Worm (Caenorhabditis elegans) whole organism, L3 larva: ENCODE measurements around the gene BE10.3.

Source experiments
- R02D3.7 ChIP-seq: fragments of 150-350 bp; optimal IDR thresholded peaks from 2 replicates; lab custom pipeline; 2014; ENCODE audit warnings: missing biosample characterization, missing genetic modification characterization
- ama-1 ChIP-seq: fragments of 150-350 bp; optimal IDR thresholded peaks from 2 replicates; lab custom pipeline; 2018
- ceh-16 ChIP-seq: sonication (generic microtip); optimal IDR thresholded peaks from 2 replicates; lab custom pipeline; 2017; ENCODE audit warnings: missing biosample characterization, missing genetic modification characterization
- ceh-28 ChIP-seq: fragments of 150-350 bp; optimal IDR thresholded peaks from 2 replicates; lab custom pipeline; 2014; ENCODE audit warnings: missing biosample characterization, missing genetic modification reagents, missing genetic modification characterization
- egl-27 ChIP-seq: sonication (generic microtip); optimal IDR thresholded peaks from 4 replicates; lab custom pipeline; 2017; ENCODE audit warnings: missing biosample characterization, missing genetic modification reagents, missing genetic modification characterization
- egl-5 ChIP-seq: fragments of 150-350 bp; optimal IDR thresholded peaks from 2 replicates; lab custom pipeline; 2017; ENCODE audit warnings: missing biosample characterization, missing genetic modification reagents, missing genetic modification characterization, inconsistent platforms
- elt-1 ChIP-seq: fragments of 150-350 bp; optimal IDR thresholded peaks from 2 replicates; lab custom pipeline; 2014; ENCODE audit warnings: missing biosample characterization, missing genetic modification characterization
- elt-3 ChIP-seq, 3 experiments: fragments of 150-350 bp in 1 of 3; sonication (generic microtip) in 2 of 3; optimal IDR thresholded peaks; 2 replicates in 2 of 3; 4 replicates in 1 of 3; lab custom pipeline; 2014 to 2017; ENCODE audit warnings: missing biosample characterization in 3 of 3, missing genetic modification characterization in 3 of 3
- eor-1 ChIP-seq, 2 experiments: fragments of 150-350 bp; optimal IDR thresholded peaks; 2 replicates each; lab custom pipeline; 2014 to 2018; ENCODE audit warnings: missing biosample characterization in 2 of 2, missing genetic modification characterization in 2 of 2
- fkh-10 ChIP-seq: sonication (generic microtip); optimal IDR thresholded peaks from 2 replicates; lab custom pipeline; 2017; ENCODE audit warnings: missing biosample characterization, missing genetic modification reagents, missing genetic modification characterization
- fkh-2 ChIP-seq: fragments of 150-350 bp; optimal IDR thresholded peaks from 2 replicates; lab custom pipeline; 2014; ENCODE audit warnings: missing biosample characterization, missing genetic modification reagents, missing genetic modification characterization
- hmg-11 ChIP-seq: sonication (generic microtip); optimal IDR thresholded peaks from 2 replicates; lab custom pipeline; 2016; ENCODE audit warnings: missing genetic modification characterization, missing compliant biosample characterization
- jun-1 ChIP-seq: fragments of 150-350 bp; optimal IDR thresholded peaks from 2 replicates; lab custom pipeline; 2014; ENCODE audit warnings: missing biosample characterization, missing genetic modification reagents, missing genetic modification characterization
- lin-15B ChIP-seq: fragments of 150-350 bp; optimal IDR thresholded peaks from 2 replicates; lab custom pipeline; 2014; ENCODE audit warnings: missing biosample characterization, missing genetic modification characterization
- lin-39 ChIP-seq: fragments of 150-350 bp; optimal IDR thresholded peaks from 2 replicates; lab custom pipeline; 2018; ENCODE audit warnings: missing biosample characterization, missing genetic modification reagents, missing genetic modification characterization
- mdl-1 ChIP-seq: fragments of 150-350 bp; optimal IDR thresholded peaks from 2 replicates; lab custom pipeline; 2014; ENCODE audit warnings: missing biosample characterization, missing genetic modification characterization
- mml-1 ChIP-seq: fragments of 150-350 bp; sonication (generic microtip); optimal IDR thresholded peaks from 3 replicates; lab custom pipeline; 2014; ENCODE audit warnings: missing biosample characterization, missing genetic modification characterization
- nfya-1 ChIP-seq: sonication (generic microtip); optimal IDR thresholded peaks from 2 replicates; lab custom pipeline; 2017; ENCODE audit warnings: missing genetic modification characterization, mild to moderate bottlenecking, missing compliant biosample characterization, antibody characterized with exemption, moderate library complexity; ENCODE audit not compliant: insufficient read depth
- nhr-11 ChIP-seq: fragments of 150-350 bp; optimal IDR thresholded peaks from 2 replicates; lab custom pipeline; 2014; ENCODE audit warnings: missing biosample characterization, missing genetic modification characterization
- nhr-12 ChIP-seq: fragments of 150-350 bp; optimal IDR thresholded peaks from 2 replicates; lab custom pipeline; 2014; ENCODE audit warnings: missing biosample characterization, missing genetic modification characterization
- nhr-23 ChIP-seq: fragments of 150-350 bp; optimal IDR thresholded peaks from 2 replicates; lab custom pipeline; 2014; ENCODE audit warnings: missing biosample characterization, missing genetic modification reagents, missing genetic modification characterization
- nhr-237 ChIP-seq: fragments of 150-350 bp; optimal IDR thresholded peaks from 2 replicates; lab custom pipeline; 2014; ENCODE audit warnings: missing biosample characterization, missing genetic modification characterization
- nhr-25 ChIP-seq: sonication (generic microtip); optimal IDR thresholded peaks from 2 replicates; lab custom pipeline; 2017; ENCODE audit warnings: missing biosample characterization, missing genetic modification characterization
- nhr-28 ChIP-seq: fragments of 150-350 bp; optimal IDR thresholded peaks from 2 replicates; lab custom pipeline; 2014; ENCODE audit warnings: missing biosample characterization, missing genetic modification characterization
- nhr-43 ChIP-seq: sonication (generic microtip); optimal IDR thresholded peaks from 2 replicates; lab custom pipeline; 2016; ENCODE audit warnings: mild to moderate bottlenecking, missing genetic modification characterization, missing compliant biosample characterization; ENCODE audit not compliant: poor library complexity, severe bottlenecking
- nhr-76 ChIP-seq: fragments of 150-350 bp; sonication (generic microtip); optimal IDR thresholded peaks from 5 replicates; lab custom pipeline; 2014; ENCODE audit warnings: missing biosample characterization, missing genetic modification characterization
- nhr-77 ChIP-seq: fragments of 150-350 bp; optimal IDR thresholded peaks from 2 replicates; lab custom pipeline; 2014; ENCODE audit warnings: missing biosample characterization, missing genetic modification characterization
- snpc-4 ChIP-seq: fragments of 150-350 bp; optimal IDR thresholded peaks from 2 replicates; lab custom pipeline; 2014; ENCODE audit warnings: missing biosample characterization, missing genetic modification characterization
- tbx-2 ChIP-seq: sonication (generic microtip); optimal IDR thresholded peaks from 2 replicates; lab custom pipeline; 2016; ENCODE audit warnings: mild to moderate bottlenecking, missing genetic modification characterization, missing compliant biosample characterization
- unc-39 ChIP-seq: sonication (generic microtip); optimal IDR thresholded peaks from 4 replicates; lab custom pipeline; 2017; ENCODE audit warnings: missing biosample characterization, missing genetic modification characterization
- unc-62 ChIP-seq: fragments of 150-350 bp; sonication (generic microtip); optimal IDR thresholded peaks from 4 replicates; lab custom pipeline; 2014; ENCODE audit warnings: missing biosample characterization, missing genetic modification reagents, missing genetic modification characterization
- zag-1 ChIP-seq: fragments of 150-350 bp; optimal IDR thresholded peaks from 2 replicates; lab custom pipeline; 2014; ENCODE audit warnings: missing biosample characterization, missing genetic modification characterization
- ztf-11 ChIP-seq: fragments of 150-350 bp; optimal IDR thresholded peaks from 2 replicates; lab custom pipeline; 2014; ENCODE audit warnings: missing biosample characterization, missing genetic modification characterization

Gene BE10.3

DNA sequence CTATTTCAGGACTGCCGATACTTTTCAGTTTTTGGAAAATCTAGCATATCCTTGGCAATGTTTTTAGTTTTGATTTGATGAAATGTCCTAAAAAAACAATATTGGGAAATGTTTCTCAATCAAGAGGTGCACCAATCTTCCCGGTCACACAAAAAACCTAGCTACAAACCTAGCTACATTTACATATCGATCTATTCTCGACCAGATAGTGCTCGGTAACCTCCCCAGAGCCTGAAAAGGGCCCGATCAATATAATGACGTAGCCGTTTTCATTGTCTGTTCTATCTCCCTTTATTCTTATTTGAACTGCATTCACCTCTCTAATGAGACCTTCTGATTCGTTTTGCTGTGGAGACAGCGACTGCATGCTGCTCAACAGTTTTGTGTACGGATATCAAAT is at the start of gene BE10.3:
Gene BE10.3 (plus strand): TSS at position 301 of the 400 bp plus-strand sequence.
- TF ChIP-seq lin-39 (tag; lab: Kevin White, UChicago): no peak
- no peak for TF ChIP-seq zag-1 (tag; lab: Kevin White, UChicago)
- no peak for TF ChIP-seq nhr-237 (tag; lab: Kevin White, UChicago)
- TF ChIP-seq nhr-23: no peak
- TF ChIP-seq nhr-12 (tag; lab: Kevin White, UChicago): no peak
- no peak for TF ChIP-seq lin-15B
- no peak for TF ChIP-seq jun-1 (tag; lab: Kevin White, UChicago)
- no peak for TF ChIP-seq egl-27 (tag; lab: Kevin White, UChicago)
- TF ChIP-seq nhr-25: no peak
- TF ChIP-seq R02D3.7: no peak
- TF ChIP-seq mml-1 (tag; lab: Kevin White, UChicago): no peak
- TF ChIP-seq egl-5 (tag; lab: Kevin White, UChicago): no peak
- TF ChIP-seq nhr-77: no peak
- no peak for TF ChIP-seq nhr-28 (tag; lab: Kevin White, UChicago)

DNA sequence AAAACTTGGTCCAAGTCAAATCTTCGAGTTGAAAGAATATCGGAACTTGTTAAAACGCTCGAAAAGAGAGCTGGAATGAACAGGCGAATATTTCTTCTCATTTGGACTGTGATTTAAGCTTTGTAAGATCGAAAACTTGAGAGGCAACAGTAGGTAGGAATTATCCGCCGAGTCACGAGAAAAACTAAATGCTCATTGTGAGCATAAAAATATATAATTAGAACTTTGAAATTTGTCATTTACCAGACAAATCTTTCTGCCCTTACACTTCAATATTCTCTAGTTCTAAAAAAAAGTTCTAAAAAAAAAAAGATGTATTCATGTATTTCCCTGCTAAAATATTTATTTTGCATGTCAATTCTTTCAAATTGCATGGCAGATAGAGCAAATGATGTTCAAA is 43.6 kb upstream of the BE10.3 start, which contains the start of the genes irld-19 and irld-61:
Gene irld-19 (minus strand): TSS at position 101 of the 400 bp plus-strand sequence.
Gene irld-61 (plus strand): TSS at position 313 of the 400 bp plus-strand sequence.
- TF ChIP-seq zag-1 (tag; lab: Kevin White, UChicago): no peak
- no peak for TF ChIP-seq mdl-1 (tag; lab: Kevin White, UChicago)
- no peak for TF ChIP-seq unc-62 (GFP tag; lab: Kevin White, UChicago)
- TF ChIP-seq elt-1 (tag; lab: Kevin White, UChicago): no peak
- TF ChIP-seq lin-15B: no peak
- no peak for TF ChIP-seq nhr-23
- TF ChIP-seq nhr-11 (tag; lab: Kevin White, UChicago): no peak
- no peak for TF ChIP-seq fkh-10 (GFP tag; lab: Kevin White, UChicago)
- TF ChIP-seq egl-27 (tag; lab: Kevin White, UChicago): no peak
- no peak for TF ChIP-seq nhr-28 (tag; lab: Kevin White, UChicago)
- no peak for TF ChIP-seq ceh-16 (tag; lab: Kevin White, UChicago)
- TF ChIP-seq tbx-2: no peak

DNA sequence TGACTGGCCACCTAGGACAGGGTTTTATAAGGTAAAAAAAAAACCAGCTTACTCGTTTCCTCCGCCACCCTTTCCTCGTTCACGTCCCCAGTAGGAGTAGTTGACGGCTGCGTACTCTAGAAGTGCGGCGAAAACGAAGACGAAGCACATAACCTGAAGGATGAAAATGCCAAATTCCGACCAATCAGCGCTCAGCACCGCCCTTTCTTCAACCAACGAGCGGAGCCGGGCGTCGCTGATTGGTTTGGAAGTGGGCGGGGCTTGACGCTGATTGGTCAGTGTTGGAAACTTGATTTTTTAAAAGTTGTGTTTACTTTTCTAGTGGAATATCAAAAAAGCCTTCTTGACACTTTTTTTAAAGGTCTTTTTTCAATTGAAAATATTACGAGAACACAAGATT is 34.1 kb upstream of the BE10.3 start:
- TF ChIP-seq nhr-11 (tag; lab: Kevin White, UChicago): no peak
- TF ChIP-seq unc-62 (GFP tag; lab: Kevin White, UChicago): no peak
- TF ChIP-seq snpc-4 (tag; lab: Kevin White, UChicago): no peak
- no peak for TF ChIP-seq nhr-12 (tag; lab: Kevin White, UChicago)
- TF ChIP-seq R02D3.7: no peak
- TF ChIP-seq ceh-28 (tag; lab: Kevin White, UChicago): no peak
- no peak for TF ChIP-seq elt-3 (tag; optimal IDR thresholded peaks at IDR 0.05; lab: Kevin White, UChicago)
- peak; percentile 87 for TF ChIP-seq nfya-1

DNA sequence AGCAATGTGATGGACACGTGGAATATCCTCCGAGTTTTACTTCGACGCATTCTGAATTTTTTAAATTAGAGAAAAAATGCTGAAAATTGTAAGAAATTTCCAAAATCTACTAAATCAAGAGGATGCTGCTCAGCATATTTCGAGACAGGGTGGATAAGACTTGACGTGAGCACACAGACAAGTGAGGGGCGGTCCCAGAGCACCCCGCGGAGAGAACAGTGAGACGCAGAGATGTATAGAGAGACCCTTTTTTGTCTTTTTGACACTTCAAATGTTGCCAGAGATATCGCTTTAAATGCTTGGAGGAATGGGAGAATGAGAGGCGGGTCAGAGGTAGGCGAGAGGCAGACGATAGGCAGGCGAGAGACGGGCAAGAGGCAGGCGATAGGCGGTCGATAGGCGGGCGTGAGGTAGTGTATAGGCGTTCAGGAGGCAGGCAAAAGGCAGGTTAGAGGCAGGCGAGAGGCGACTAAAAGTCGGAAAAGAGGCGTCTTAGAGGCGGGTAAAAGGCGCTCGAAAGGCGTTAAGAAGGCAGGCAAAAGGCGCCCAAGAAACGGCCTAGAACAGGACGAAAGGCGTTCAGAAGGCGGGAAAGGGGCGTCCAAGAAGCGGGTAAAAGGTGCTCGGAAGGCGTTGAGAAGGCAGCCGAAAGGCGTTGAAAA is 28.0 kb upstream of the BE10.3 start, which contains the start of gene gab-1:
Gene gab-1 (minus strand): TSS at position 51 of the 662 bp plus-strand sequence.
- no peak for TF ChIP-seq nhr-76
- TF ChIP-seq lin-39 (tag; lab: Kevin White, UChicago): peak; percentile 18

DNA sequence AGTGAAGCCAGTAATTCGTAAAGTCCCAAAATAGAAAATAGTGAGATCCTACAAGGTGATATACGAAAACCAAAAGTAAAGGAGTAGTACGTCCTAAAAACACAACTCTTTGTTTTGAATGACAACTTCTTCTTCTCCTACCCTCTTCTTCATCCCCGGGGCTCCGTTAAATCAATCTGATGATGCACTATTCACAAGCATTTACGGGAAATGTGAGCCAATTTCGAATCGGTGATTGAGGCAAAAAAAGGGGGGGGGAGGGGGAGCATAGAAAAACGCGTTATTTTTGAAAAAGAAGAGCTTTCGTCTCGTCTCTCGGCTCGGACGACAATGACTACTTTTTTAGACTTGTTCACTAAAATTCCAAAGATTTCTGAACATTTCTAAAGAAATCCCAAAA is 23.9 kb upstream of the BE10.3 start:
- peak; percentile 57 for TF ChIP-seq fkh-10 (GFP tag; lab: Kevin White, UChicago)
- no peak for TF ChIP-seq elt-3 (tag; optimal IDR thresholded peaks at IDR 0.05; lab: Kevin White, UChicago)
- no peak for TF ChIP-seq nhr-25
- TF ChIP-seq eor-1 (tag; optimal IDR thresholded peaks at IDR 0.05; lab: Kevin White, UChicago): no peak
- no peak for TF ChIP-seq lin-15B
- no peak for TF ChIP-seq jun-1 (tag; lab: Kevin White, UChicago)
- no peak for TF ChIP-seq ztf-11 (tag; lab: Kevin White, UChicago)
- TF ChIP-seq, all 47 proteins: peak for 1

DNA sequence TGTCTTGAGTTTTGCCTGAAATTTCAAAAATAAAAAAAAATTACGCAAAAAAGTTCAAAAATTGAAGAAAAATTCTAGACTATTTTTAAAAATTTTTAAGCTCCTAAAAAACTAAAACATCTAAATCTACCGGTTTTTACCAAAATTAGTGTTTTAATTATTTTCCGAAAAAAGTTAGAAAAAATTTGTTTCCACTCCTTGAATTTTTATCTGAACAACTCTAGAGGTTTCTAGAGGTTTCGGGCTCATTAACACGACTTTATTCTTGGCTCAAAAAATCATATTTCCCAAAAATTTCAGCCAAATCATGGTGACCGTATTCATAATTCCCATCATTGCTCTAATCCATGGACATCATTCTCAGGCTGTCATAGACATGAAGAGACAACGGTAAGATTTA is 23.0 kb upstream of the BE10.3 start, which contains the start of gene lgc-37:
Gene lgc-37 (plus strand): TSS at position 301 of the 400 bp plus-strand sequence.
- TF ChIP-seq R02D3.7 (no peak), unc-39 (tag; lab: Kevin White, UChicago) (no peak), ama-1 (lab: Kevin White, UChicago) (no peak), elt-1 (tag; lab: Kevin White, UChicago) (no peak), jun-1 (tag; lab: Kevin White, UChicago) (no peak), elt-3 (tag; optimal IDR thresholded peaks at IDR 0.05; lab: Kevin White, UChicago) (no peak), eor-1 (tag; optimal IDR thresholded peaks at IDR 0.05; lab: Kevin White, UChicago) (no peak), hmg-11 (tag; lab: Kevin White, UChicago) (no peak), nhr-76 (no peak), fkh-2 (no peak), nhr-43 (tag; lab: Kevin White, UChicago) (no peak), lin-39 (tag; lab: Kevin White, UChicago) (no peak)
